Worm (Caenorhabditis elegans): ENCODE results near the gene R07B1.5.

The R07B1.5 gene

ce11 chrX:9882112-9882511 is 18.7 kb downstream of the R07B1.5 start, which contains the start of gene glo-1:
TSS of gene glo-1 (minus strand) at chrX:9882212.
- TF ChIP-seq dve-1 (tag; optimal IDR thresholded peaks at IDR 0.05) (no peak), npax-4 (tag; optimal IDR thresholded peaks at IDR 0.05) (no peak), eyg-1 (tag; optimal IDR thresholded peaks at IDR 0.05) (no peak), unc-42 (tag; optimal IDR thresholded peaks at IDR 0.05) (no peak), unc-86 (tag; optimal IDR thresholded peaks at IDR 0.05) (no peak), ceh-19 (GFP tag; optimal IDR thresholded peaks at IDR 0.05) (no peak), ceh-34 (tag; optimal IDR thresholded peaks at IDR 0.05) (no peak), ceh-31 (tag; optimal IDR thresholded peaks at IDR 0.05) (no peak), T23F11.4 (GFP tag; optimal IDR thresholded peaks at IDR 0.05) (no peak), ceh-9 (tag; optimal IDR thresholded peaks at IDR 0.05) (no peak), unc-55 (GFP tag; optimal IDR thresholded peaks at IDR 0.05) (no peak)

- TF ChIP-seq ref-2 (tag; optimal IDR thresholded peaks at IDR 0.05) (no peak), ztf-16 (tag; optimal IDR thresholded peaks at IDR 0.05) (no peak), pqm-1 (tag; optimal IDR thresholded peaks at IDR 0.05) (no peak), dve-1 (tag; optimal IDR thresholded peaks at IDR 0.05) (no peak), hlh-8 (tag; optimal IDR thresholded peaks at IDR 0.05) (no peak), unc-42 (tag; optimal IDR thresholded peaks at IDR 0.05) (no peak), pros-1 (tag; optimal IDR thresholded peaks at IDR 0.05) (no peak), C38D4.7 (GFP tag; optimal IDR thresholded peaks at IDR 0.05) (no peak), fkh-10 (GFP tag; optimal IDR thresholded peaks at IDR 0.05) (no peak), lin-11 (tag; optimal IDR thresholded peaks at IDR 0.05) (no peak), ceh-19 (GFP tag; optimal IDR thresholded peaks at IDR 0.05) (no peak), ceh-14 (tag; optimal IDR thresholded peaks at IDR 0.05) (no peak), elt-2 (tag; optimal IDR thresholded peaks at IDR 0.05) (no peak), K09A11.1 (tag; optimal IDR thresholded peaks at IDR 0.05; ENCODE audit: insufficient read depth) (no peak), dmd-4 (tag; optimal IDR thresholded peaks at IDR 0.05; ENCODE audit: borderline replicate concordance) (no peak), ceh-48 (tag; optimal IDR thresholded peaks at IDR 0.05) (no peak)
These were observed 19.2 kb downstream of the R07B1.5 start for ce11 chrX:9882572-9882971.

- TF ChIP-seq unc-55 (GFP tag; optimal IDR thresholded peaks at IDR 0.05) = no peak
- no peak for TF ChIP-seq ceh-31 (tag; optimal IDR thresholded peaks at IDR 0.05)
- TF ChIP-seq ets-4 (tag; optimal IDR thresholded peaks at IDR 0.05) = no peak
These were observed 20.5 kb downstream of the R07B1.5 start, which contains the start of gene mrp-4 for ce11 chrX:9883837-9884324. TSS of gene mrp-4 (plus strand) at chrX:9884274.

- no peak for TF ChIP-seq ceh-31 (tag; optimal IDR thresholded peaks at IDR 0.05)
- TF ChIP-seq fkh-10 (GFP tag; optimal IDR thresholded peaks at IDR 0.05) = no peak
- TF ChIP-seq ceh-34 (tag; optimal IDR thresholded peaks at IDR 0.05) = no peak
- no peak for TF ChIP-seq sdc-2 (tag; optimal IDR thresholded peaks at IDR 0.05)
- no peak for TF ChIP-seq ama-1 (optimal IDR thresholded peaks at IDR 0.05)
- TF ChIP-seq ceh-24 (tag; optimal IDR thresholded peaks at IDR 0.05) = no peak
- TF ChIP-seq Y22D7AL.16 (tag; optimal IDR thresholded peaks at IDR 0.05) = no peak
- TF ChIP-seq ceh-6 (GFP tag; optimal IDR thresholded peaks at IDR 0.05) = no peak
- TF ChIP-seq hlh-8 (tag; optimal IDR thresholded peaks at IDR 0.05) = no peak
- TF ChIP-seq dve-1 (tag; optimal IDR thresholded peaks at IDR 0.05) = no peak
- TF ChIP-seq ceh-19 (GFP tag; optimal IDR thresholded peaks at IDR 0.05) = no peak
- TF ChIP-seq unc-42 (tag; optimal IDR thresholded peaks at IDR 0.05) = no peak
- no peak for TF ChIP-seq fax-1 (tag; optimal IDR thresholded peaks at IDR 0.05)
- TF ChIP-seq ref-2 (tag; optimal IDR thresholded peaks at IDR 0.05) = no peak
- no peak for TF ChIP-seq ceh-2 (tag; optimal IDR thresholded peaks at IDR 0.05)
- TF ChIP-seq pha-2 (tag; optimal IDR thresholded peaks at IDR 0.05) = no peak
- TF ChIP-seq syd-9 (tag; optimal IDR thresholded peaks at IDR 0.05) = no peak
- no peak for TF ChIP-seq unc-86 (tag; optimal IDR thresholded peaks at IDR 0.05)
These were observed 28.9 kb downstream of the R07B1.5 start, which contains the start of gene F21G4.1 for ce11 chrX:9892323-9892722. TSS of gene F21G4.1 (minus strand) at chrX:9892328.

- TF ChIP-seq elt-4 (tag; optimal IDR thresholded peaks at IDR 0.05) (no peak), eyg-1 (tag; optimal IDR thresholded peaks at IDR 0.05) (no peak), odd-2 (tag; optimal IDR thresholded peaks at IDR 0.05) (no peak), K09A11.1 (tag; optimal IDR thresholded peaks at IDR 0.05; ENCODE audit: insufficient read depth) (no peak), fkh-10 (GFP tag; optimal IDR thresholded peaks at IDR 0.05) (no peak), pqm-1 (tag; optimal IDR thresholded peaks at IDR 0.05) (no peak), ceh-31 (tag; optimal IDR thresholded peaks at IDR 0.05) (no peak), nhr-11 (tag; optimal IDR thresholded peaks at IDR 0.05) (no peak), nfya-1 (tag; optimal IDR thresholded peaks at IDR 0.05) (no peak), unc-55 (GFP tag; optimal IDR thresholded peaks at IDR 0.05) (no peak), hlh-8 (tag; optimal IDR thresholded peaks at IDR 0.05) (no peak), npax-4 (tag; optimal IDR thresholded peaks at IDR 0.05) (no peak), lim-6 (tag; optimal IDR thresholded peaks at IDR 0.05) (no peak), hlh-6 (tag; optimal IDR thresholded peaks at IDR 0.05) (no peak), K02D7.2 (tag; optimal IDR thresholded peaks at IDR 0.05) (no peak), ahr-1 (tag; optimal IDR thresholded peaks at IDR 0.05) (no peak), mec-3 (tag; optimal IDR thresholded peaks at IDR 0.05; ENCODE audit: borderline replicate concordance) (no peak), pax-1 (tag; optimal IDR thresholded peaks at IDR 0.05) (no peak)
These were observed 29.7 kb downstream of the R07B1.5 start for ce11 chrX:9893069-9893468.
